Worm (Caenorhabditis elegans) whole organism, L2 larva: ENCODE results near the gene clp-6.

Source experiments
- F13H6.1 ChIP-seq: sonication (generic microtip); optimal IDR thresholded peaks from 2 replicates; lab custom pipeline; 2016; ENCODE audit warnings: missing genetic modification characterization, missing compliant biosample characterization
- R02D3.7 ChIP-seq: fragments of 150-350 bp; optimal IDR thresholded peaks from 2 replicates; lab custom pipeline; 2014; ENCODE audit warnings: missing biosample characterization, missing genetic modification characterization
- Y55F3AM.14 ChIP-seq: fragments of 200-800 bp; sonication (Bioruptor generic); optimal IDR thresholded peaks from 2 replicates; lab custom pipeline; 2018; ENCODE audit warnings: mild to moderate bottlenecking, missing genetic modification characterization, missing compliant biosample characterization
- ZK546.5 ChIP-seq: sonication (generic microtip); optimal IDR thresholded peaks from 2 replicates; lab custom pipeline; 2017; ENCODE audit warnings: missing biosample characterization, missing genetic modification characterization
- alr-1 ChIP-seq: fragments of 150-350 bp; optimal IDR thresholded peaks from 2 replicates; lab custom pipeline; 2014; ENCODE audit warnings: missing biosample characterization, missing genetic modification characterization
- ama-1 ChIP-seq: fragments of 150-350 bp; optimal IDR thresholded peaks from 2 replicates; lab custom pipeline; 2018; ENCODE audit warnings: inconsistent platforms
- blmp-1 ChIP-seq: sonication (generic microtip); optimal IDR thresholded peaks from 2 replicates; lab custom pipeline; 2017; ENCODE audit warnings: missing genetic modification characterization, mild to moderate bottlenecking, missing compliant biosample characterization, antibody characterized with exemption, moderate library complexity; ENCODE audit not compliant: insufficient read depth
- ceh-82 ChIP-seq: fragments of 150-350 bp; optimal IDR thresholded peaks from 2 replicates; lab custom pipeline; 2014; ENCODE audit warnings: missing biosample characterization, missing genetic modification characterization
- crh-2 ChIP-seq: sonication (generic microtip); optimal IDR thresholded peaks from 2 replicates; lab custom pipeline; 2017; ENCODE audit warnings: missing biosample characterization, missing genetic modification characterization
- dmd-4 ChIP-seq: sonication (generic microtip); optimal IDR thresholded peaks from 2 replicates; lab custom pipeline; 2017; ENCODE audit warnings: missing biosample characterization, missing genetic modification characterization
- elt-1 ChIP-seq: fragments of 150-350 bp; optimal IDR thresholded peaks from 2 replicates; lab custom pipeline; 2014; ENCODE audit warnings: missing biosample characterization, missing genetic modification characterization
- elt-3 ChIP-seq: sonication (generic microtip); optimal IDR thresholded peaks from 2 replicates; lab custom pipeline; 2017; ENCODE audit warnings: missing biosample characterization, missing genetic modification characterization
- fos-1 ChIP-seq: fragments of 150-350 bp; optimal IDR thresholded peaks from 2 replicates; lab custom pipeline; 2014; ENCODE audit warnings: missing biosample characterization, missing genetic modification characterization
- gmeb-1 ChIP-seq: fragments of 150-350 bp; optimal IDR thresholded peaks from 2 replicates; lab custom pipeline; 2014; ENCODE audit warnings: missing biosample characterization, missing genetic modification characterization
- lsy-2 ChIP-seq, 2 experiments: fragments of 150-350 bp in 1 of 2; sonication (generic microtip) in 1 of 2; optimal IDR thresholded peaks; 2 replicates each; lab custom pipeline; 2014 to 2017; ENCODE audit warnings: missing biosample characterization in 2 of 2, missing genetic modification characterization in 2 of 2
- mab-5 ChIP-seq: fragments of 150-350 bp; optimal IDR thresholded peaks from 2 replicates; lab custom pipeline; 2014; ENCODE audit warnings: missing biosample characterization, missing genetic modification characterization
- mbf-1 ChIP-seq: sonication (generic microtip); optimal IDR thresholded peaks from 2 replicates; lab custom pipeline; 2017; ENCODE audit warnings: missing biosample characterization, missing genetic modification characterization
- nhr-10 ChIP-seq: sonication (generic microtip); optimal IDR thresholded peaks from 2 replicates; lab custom pipeline; 2017; ENCODE audit warnings: missing biosample characterization, missing genetic modification characterization
- nhr-129 ChIP-seq: fragments of 150-350 bp; optimal IDR thresholded peaks from 2 replicates; lab custom pipeline; 2014; ENCODE audit warnings: missing biosample characterization, missing genetic modification characterization
- nhr-21 ChIP-seq: fragments of 150-350 bp; optimal IDR thresholded peaks from 2 replicates; lab custom pipeline; 2014; ENCODE audit warnings: missing biosample characterization, missing genetic modification characterization
- nhr-23 ChIP-seq: fragments of 150-350 bp; optimal IDR thresholded peaks from 2 replicates; lab custom pipeline; 2014; ENCODE audit warnings: missing biosample characterization, missing genetic modification reagents, missing genetic modification characterization
- nhr-237 ChIP-seq: fragments of 150-350 bp; optimal IDR thresholded peaks from 2 replicates; lab custom pipeline; 2014; ENCODE audit warnings: missing biosample characterization, missing genetic modification characterization
- nhr-25 ChIP-seq: fragments of 150-350 bp; sonication (generic microtip); optimal IDR thresholded peaks from 3 replicates; lab custom pipeline; 2014; ENCODE audit warnings: missing biosample characterization, missing genetic modification characterization
- peb-1 ChIP-seq: fragments of 150-350 bp; optimal IDR thresholded peaks from 2 replicates; lab custom pipeline; 2014; ENCODE audit warnings: missing biosample characterization, missing genetic modification characterization
- sem-4 ChIP-seq: fragments of 150-350 bp; optimal IDR thresholded peaks from 2 replicates; lab custom pipeline; 2014; ENCODE audit warnings: missing biosample characterization, missing genetic modification reagents, missing genetic modification characterization
- sma-3 ChIP-seq: sonication (generic microtip); optimal IDR thresholded peaks from 2 replicates; lab custom pipeline; 2016; ENCODE audit warnings: missing genetic modification reagents, missing genetic modification characterization, missing compliant biosample characterization
- sma-9 ChIP-seq, 2 experiments: fragments of 150-350 bp in 1 of 2; sonication (generic microtip) in 1 of 2; optimal IDR thresholded peaks; 2 replicates each; lab custom pipeline; 2014 to 2016; ENCODE audit warnings: missing genetic modification characterization in 2 of 2, mild to moderate bottlenecking in 1 of 2, missing biosample characterization in 1 of 2, missing compliant biosample characterization in 1 of 2, missing genetic modification reagents in 1 of 2, moderate library complexity in 1 of 2
- snpc-4 ChIP-seq: fragments of 150-350 bp; optimal IDR thresholded peaks from 2 replicates; lab custom pipeline; 2014; ENCODE audit warnings: missing biosample characterization, missing genetic modification characterization
- unc-39 ChIP-seq: fragments of 150-350 bp; optimal IDR thresholded peaks from 2 replicates; lab custom pipeline; 2014; ENCODE audit warnings: missing biosample characterization, missing genetic modification characterization
- unc-55 ChIP-seq: fragments of 150-350 bp; sonication (generic microtip); optimal IDR thresholded peaks from 3 replicates; lab custom pipeline; 2014; ENCODE audit warnings: missing biosample characterization, missing genetic modification reagents, missing genetic modification characterization
- unc-62 ChIP-seq: fragments of 150-350 bp; optimal IDR thresholded peaks from 2 replicates; lab custom pipeline; 2014; ENCODE audit warnings: missing biosample characterization, missing genetic modification reagents, missing genetic modification characterization
- zag-1 ChIP-seq: fragments of 150-350 bp; optimal IDR thresholded peaks from 2 replicates; lab custom pipeline; 2014; ENCODE audit warnings: missing biosample characterization, missing genetic modification characterization
- ztf-4 ChIP-seq: fragments of 150-350 bp; optimal IDR thresholded peaks from 2 replicates; lab custom pipeline; 2014; ENCODE audit warnings: missing biosample characterization, missing genetic modification characterization

clp-6 gene

ce11 chrIV:1406267-1406666 is 28.6 kb downstream of the clp-6 start, which contains the start of gene spp-31:
Gene spp-31, plus strand, starts transcription at chrIV:1406567.
- no peak for TF ChIP-seq elt-3 (tag; lab: Kevin White, UChicago)
- no peak for TF ChIP-seq nhr-23 (tag; lab: Kevin White, UChicago)
- TF ChIP-seq unc-62, result no peak
- TF ChIP-seq ztf-4, result no peak
- TF ChIP-seq blmp-1, result no peak
- TF ChIP-seq nhr-21 (tag; lab: Kevin White, UChicago), result no peak
- no peak for TF ChIP-seq nhr-237 (tag; lab: Kevin White, UChicago)
- TF ChIP-seq crh-2 (tag; lab: Kevin White, UChicago), result no peak
- no peak for TF ChIP-seq nhr-25 (tag; lab: Kevin White, UChicago)

DNA sequence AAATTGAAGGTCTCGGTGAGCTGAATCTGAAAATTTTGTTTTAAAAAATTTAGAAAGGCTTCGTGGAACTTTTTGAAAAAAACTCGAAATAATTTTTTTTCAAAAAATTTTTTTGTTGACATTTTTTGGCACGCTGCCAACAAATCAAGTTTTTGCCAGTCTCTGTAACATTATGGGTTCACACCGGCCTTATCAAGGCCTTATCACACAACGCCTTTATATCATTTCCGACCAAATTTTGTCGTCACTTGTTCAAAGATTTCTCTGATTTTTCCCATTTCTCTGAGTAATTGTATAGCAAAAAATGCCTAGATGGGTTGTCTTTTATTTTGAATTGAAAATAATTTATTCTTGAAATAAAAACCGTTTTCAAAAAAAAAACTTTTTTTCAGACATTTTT is 29.1 kb downstream of the clp-6 start:
- peak; percentile 35 for TF ChIP-seq fos-1 (tag; lab: Kevin White, UChicago)
- TF ChIP-seq elt-1 (tag; lab: Kevin White, UChicago), result no peak

DNA sequence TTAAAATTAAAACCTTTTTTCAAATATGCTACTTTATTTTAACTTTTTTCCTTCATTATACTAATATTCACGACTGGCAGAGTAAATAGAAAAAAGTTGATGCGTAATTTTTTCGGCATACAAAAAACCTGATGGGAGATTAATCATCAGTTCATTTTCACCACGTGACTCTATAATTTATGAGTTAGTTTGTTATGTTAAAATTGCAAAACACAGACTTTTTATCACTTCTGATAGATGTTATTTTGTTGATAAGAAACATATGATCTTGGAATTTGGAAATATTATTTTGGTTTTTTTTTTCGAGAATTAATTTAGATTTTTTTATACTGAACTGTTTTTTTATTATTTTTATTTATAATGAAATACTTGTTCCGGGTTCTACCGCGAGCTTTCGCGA is 30.9 kb downstream of the clp-6 start:
- peak; percentile 11 for TF ChIP-seq gmeb-1 (tag; lab: Kevin White, UChicago)
- TF ChIP-seq ama-1, result no peak
- TF ChIP-seq, all 48 proteins: peak for 1

DNA sequence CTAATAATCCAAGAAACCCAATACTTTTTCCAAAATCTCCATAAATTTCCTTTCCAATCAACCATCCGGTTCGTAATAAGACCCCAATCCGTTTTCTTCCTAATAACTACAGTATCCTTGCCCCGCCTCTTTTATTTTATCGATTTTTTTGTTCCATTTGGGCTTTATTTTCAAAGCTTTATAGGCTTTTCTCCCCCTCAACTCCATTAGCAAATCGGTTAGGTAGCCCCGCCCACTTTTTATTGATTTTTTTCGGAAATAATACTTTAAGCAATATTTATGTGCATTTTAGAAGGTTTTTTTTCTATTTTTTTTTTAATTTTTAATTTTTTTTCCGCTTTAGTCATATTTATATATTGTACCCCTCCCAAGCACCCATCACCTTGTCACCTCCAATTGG is 34.8 kb downstream of the clp-6 start:
- TF ChIP-seq nhr-23 (tag; lab: Kevin White, UChicago) (no peak), nhr-21 (tag; lab: Kevin White, UChicago) (no peak), unc-55 (GFP tag; lab: Kevin White, UChicago) (no peak), snpc-4 (tag; lab: Kevin White, UChicago) (no peak), F13H6.1 (tag; lab: Kevin White, UChicago) (no peak), nhr-25 (tag; lab: Kevin White, UChicago) (no peak), gmeb-1 (tag; lab: Kevin White, UChicago) (no peak), unc-62 (no peak), ZK546.5 (tag; lab: Kevin White, UChicago) (no peak), mab-5 (tag; lab: Kevin White, UChicago) (no peak), sma-3 (GFP tag; lab: Kevin White, UChicago) (no peak), ceh-82 (tag; lab: Kevin White, UChicago) (no peak), sma-9 (GFP tag; optimal IDR thresholded peaks at IDR 0.05; lab: Kevin White, UChicago) (no peak), sma-9 (tag; optimal IDR thresholded peaks at IDR 0.05; lab: Kevin White, UChicago) (no peak), elt-1 (tag; lab: Kevin White, UChicago) (no peak), mbf-1 (no peak), ztf-4 (no peak), zag-1 (no peak)
- TF ChIP-seq, all 48 proteins: peak for 0

- TF ChIP-seq R02D3.7 (tag; lab: Kevin White, UChicago) (no peak), unc-39 (tag; lab: Kevin White, UChicago) (no peak), crh-2 (tag; lab: Kevin White, UChicago) (no peak), alr-1 (no peak), sem-4 (no peak), nhr-10 (tag; lab: Kevin White, UChicago) (no peak), fos-1 (tag; lab: Kevin White, UChicago) (no peak), elt-1 (tag; lab: Kevin White, UChicago) (no peak), sma-9 (GFP tag; optimal IDR thresholded peaks at IDR 0.05; lab: Kevin White, UChicago) (no peak), sma-9 (tag; optimal IDR thresholded peaks at IDR 0.05; lab: Kevin White, UChicago) (no peak), nhr-25 (tag; lab: Kevin White, UChicago) (no peak), blmp-1 (no peak), peb-1 (tag; lab: Kevin White, UChicago) (no peak), mbf-1 (no peak)
These were observed 36.9 kb downstream of the clp-6 start for ce11 chrIV:1397895-1398294.

ce11 chrIV:1394077-1394476 is 40.8 kb downstream of the clp-6 start:
- TF ChIP-seq lsy-2 (tag; optimal IDR thresholded peaks at IDR 0.05; lab: Kevin White, UChicago), result no peak
- TF ChIP-seq sma-9 (GFP tag; optimal IDR thresholded peaks at IDR 0.05; lab: Kevin White, UChicago), result no peak
- TF ChIP-seq sma-9 (tag; optimal IDR thresholded peaks at IDR 0.05; lab: Kevin White, UChicago), result no peak
- TF ChIP-seq mbf-1, result no peak
- no peak for TF ChIP-seq ceh-82 (tag; lab: Kevin White, UChicago)
- no peak for TF ChIP-seq Y55F3AM.14
- TF ChIP-seq fos-1 (tag; lab: Kevin White, UChicago), result no peak
- no peak for TF ChIP-seq dmd-4 (tag; lab: Kevin White, UChicago)
- TF ChIP-seq sem-4, result no peak
- TF ChIP-seq gmeb-1 (tag; lab: Kevin White, UChicago), result no peak
- no peak for TF ChIP-seq nhr-129 (tag; lab: Kevin White, UChicago)
- no peak for TF ChIP-seq unc-39 (tag; lab: Kevin White, UChicago)
- TF ChIP-seq sma-3 (GFP tag; lab: Kevin White, UChicago), result no peak
- TF ChIP-seq nhr-23 (tag; lab: Kevin White, UChicago), result no peak
- TF ChIP-seq ztf-4, result no peak
- TF ChIP-seq elt-1 (tag; lab: Kevin White, UChicago), result no peak
